Worm (Caenorhabditis elegans) whole organism, midembryonic: ENCODE results near the gene ttr-22.

Source experiments
- T22C8.4 ChIP-seq: fragments of 200-800 bp; sonication (Bioruptor generic); IDR thresholded peaks from 2 replicates; pipeline ENCODE4 v1.3.6; 2022; ENCODE audit warnings: missing genetic modification characterization, missing compliant biosample characterization
- cog-1 ChIP-seq: sonication (generic microtip); optimal IDR thresholded peaks from 2 replicates; lab custom pipeline; 2016; ENCODE audit warnings: missing genetic modification characterization, missing compliant biosample characterization
- flt-1 ChIP-seq: fragments of 200-800 bp; sonication (Bioruptor generic); IDR thresholded peaks from 2 replicates; pipeline ENCODE4 v1.3.6; 2022; ENCODE audit warnings: missing genetic modification characterization, missing compliant biosample characterization
- klf-2 ChIP-seq: fragments of 200-800 bp; sonication (Bioruptor generic); conservative IDR thresholded peaks from 2 replicates; pipeline ENCODE4 v1.3.6; 2022; ENCODE audit warnings: missing genetic modification reagents, missing genetic modification characterization, missing compliant biosample characterization
- med-1 ChIP-seq: sonication (generic microtip); optimal IDR thresholded peaks from 2 replicates; lab custom pipeline; 2017; ENCODE audit warnings: missing genetic modification characterization, mild to moderate bottlenecking, missing compliant biosample characterization, antibody characterized with exemption, missing genetic modification reagents; ENCODE audit not compliant: insufficient read depth
- ref-1 ChIP-seq: fragments of 200-800 bp; sonication (Bioruptor generic); conservative IDR thresholded peaks from 2 replicates; pipeline ENCODE4 v1.3.6; 2022; ENCODE audit warnings: missing genetic modification reagents, missing genetic modification characterization, missing compliant biosample characterization
- tab-1 ChIP-seq: fragments of 200-800 bp; sonication (Bioruptor generic); IDR thresholded peaks from 2 replicates; pipeline ENCODE4 v1.3.6; 2022; ENCODE audit warnings: missing genetic modification characterization, missing compliant biosample characterization
- ztf-23 ChIP-seq: fragments of 200-800 bp; sonication (Bioruptor generic); IDR thresholded peaks from 2 replicates; pipeline ENCODE4 v1.3.6; 2022; ENCODE audit warnings: missing genetic modification reagents, missing genetic modification characterization, missing compliant biosample characterization
- ztf-29 ChIP-seq: fragments of 200-800 bp; sonication (Bioruptor generic); IDR thresholded peaks from 2 replicates; pipeline ENCODE4 v1.3.6; 2022; ENCODE audit warnings: missing genetic modification reagents, missing genetic modification characterization, missing compliant biosample characterization

ttr-22 gene

ce11 chrV:12213027-12213426 lies 28.2 kb upstream of the ttr-22 start, which contains the start of gene vab-8:
vab-8 (plus strand) TSS chrV:12213327.
- no peak for TF ChIP-seq ref-1 (GFP tag; lab: Robert Waterston, UW)
- no peak for TF ChIP-seq tab-1 (GFP tag; lab: Robert Waterston, UW)
- no peak for TF ChIP-seq klf-2 (GFP tag; lab: Robert Waterston, UW)
- no peak for TF ChIP-seq T22C8.4 (GFP tag; lab: Robert Waterston, UW)
- TF ChIP-seq flt-1 (GFP tag; lab: Robert Waterston, UW) = no peak
- TF ChIP-seq cog-1 (tag; lab: Kevin White, UChicago) = no peak
- no peak for TF ChIP-seq ztf-23
- TF ChIP-seq ztf-29 = no peak
- no peak for TF ChIP-seq med-1 (GFP tag; lab: Kevin White, UChicago)

ce11 chrV:12233425-12233824 lies 7.8 kb upstream of the ttr-22 start:
- TF ChIP-seq ref-1 (GFP tag; lab: Robert Waterston, UW) (no peak), ztf-23 (no peak), tab-1 (GFP tag; lab: Robert Waterston, UW) (no peak), flt-1 (GFP tag; lab: Robert Waterston, UW) (no peak), ztf-29 (no peak), med-1 (GFP tag; lab: Kevin White, UChicago) (no peak), T22C8.4 (GFP tag; lab: Robert Waterston, UW) (no peak), cog-1 (tag; lab: Kevin White, UChicago) (no peak), klf-2 (GFP tag; lab: Robert Waterston, UW) (no peak)

ce11 chrV:12234293-12235004 lies 6.8 kb upstream of the ttr-22 start, which contains the start of gene myo-3:
myo-3 (minus strand) TSS chrV:12234343.
- no peak for TF ChIP-seq T22C8.4 (GFP tag; lab: Robert Waterston, UW)
- TF ChIP-seq tab-1 (GFP tag; lab: Robert Waterston, UW) = no peak
- TF ChIP-seq med-1 (GFP tag; lab: Kevin White, UChicago) = no peak
- TF ChIP-seq flt-1 (GFP tag; lab: Robert Waterston, UW) = no peak

- no peak for TF ChIP-seq ref-1 (GFP tag; lab: Robert Waterston, UW)
- TF ChIP-seq flt-1 (GFP tag; lab: Robert Waterston, UW) = no peak
- TF ChIP-seq tab-1 (GFP tag; lab: Robert Waterston, UW) = no peak
- TF ChIP-seq ztf-23 = no peak
- no peak for TF ChIP-seq cog-1 (tag; lab: Kevin White, UChicago)
- TF ChIP-seq ztf-29 = no peak
- TF ChIP-seq med-1 (GFP tag; lab: Kevin White, UChicago) = no peak
- no peak for TF ChIP-seq T22C8.4 (GFP tag; lab: Robert Waterston, UW)
- TF ChIP-seq klf-2 (GFP tag; lab: Robert Waterston, UW) = no peak
These were observed 5.7 kb upstream of the ttr-22 start for ce11 chrV:12235502-12235901.

ce11 chrV:12244980-12245742 lies 3.9 kb downstream of the ttr-22 start, which contains the start of the genes T04H1.13, slfl-5 and rad-50:
T04H1.13 (minus strand) TSS chrV:12245030.
slfl-5 (minus strand) TSS chrV:12245044.
rad-50 (plus strand) TSS chrV:12245646.
- TF ChIP-seq ref-1 (GFP tag; lab: Robert Waterston, UW) (no peak), cog-1 (tag; lab: Kevin White, UChicago) (no peak)

ce11 chrV:12245777-12246452 lies 4.7 kb downstream of the ttr-22 start:
- TF ChIP-seq ztf-29 = no peak
- TF ChIP-seq tab-1 (GFP tag; lab: Robert Waterston, UW) = no peak
- no peak for TF ChIP-seq ztf-23
- no peak for TF ChIP-seq flt-1 (GFP tag; lab: Robert Waterston, UW)
- no peak for TF ChIP-seq ref-1 (GFP tag; lab: Robert Waterston, UW)
- TF ChIP-seq klf-2 (GFP tag; lab: Robert Waterston, UW) = no peak
- no peak for TF ChIP-seq cog-1 (tag; lab: Kevin White, UChicago)
- no peak for TF ChIP-seq med-1 (GFP tag; lab: Kevin White, UChicago)
- no peak for TF ChIP-seq T22C8.4 (GFP tag; lab: Robert Waterston, UW)

ce11 chrV:12251041-12251440 lies 9.8 kb downstream of the ttr-22 start, which contains the start of gene T04H1.5:
T04H1.5 (plus strand) TSS chrV:12251341.
- no peak for TF ChIP-seq ztf-29
- no peak for TF ChIP-seq med-1 (GFP tag; lab: Kevin White, UChicago)
- no peak for TF ChIP-seq klf-2 (GFP tag; lab: Robert Waterston, UW)
- no peak for TF ChIP-seq cog-1 (tag; lab: Kevin White, UChicago)
- no peak for TF ChIP-seq flt-1 (GFP tag; lab: Robert Waterston, UW)
- no peak for TF ChIP-seq tab-1 (GFP tag; lab: Robert Waterston, UW)
- TF ChIP-seq ref-1 (GFP tag; lab: Robert Waterston, UW) = no peak
- no peak for TF ChIP-seq ztf-23
- TF ChIP-seq T22C8.4 (GFP tag; lab: Robert Waterston, UW) = no peak

ce11 chrV:12252272-12252671 lies 11.0 kb downstream of the ttr-22 start, which contains the start of gene lrx-1:
lrx-1 (plus strand) TSS chrV:12252572.
- TF ChIP-seq ztf-23 (no peak), ztf-29 (no peak), med-1 (GFP tag; lab: Kevin White, UChicago) (no peak), flt-1 (GFP tag; lab: Robert Waterston, UW) (no peak), tab-1 (GFP tag; lab: Robert Waterston, UW) (no peak), ref-1 (GFP tag; lab: Robert Waterston, UW) (no peak), cog-1 (tag; lab: Kevin White, UChicago) (no peak), T22C8.4 (GFP tag; lab: Robert Waterston, UW) (no peak), klf-2 (GFP tag; lab: Robert Waterston, UW) (no peak)
